Worm (Caenorhabditis elegans) whole organism, young adult: ENCODE measurements around the gene txdc-17.

Source experiments
- Y53F4B.3 ChIP-seq: fragments of 200-800 bp; sonication (Bioruptor generic); IDR thresholded peaks from 2 replicates; pipeline ENCODE4 v1.3.6; 2022; ENCODE audit warnings: missing genetic modification reagents, missing genetic modification characterization, missing compliant biosample characterization
- ceh-100 ChIP-seq: fragments of 200-800 bp; sonication (Bioruptor generic); IDR thresholded peaks from 2 replicates; pipeline ENCODE4 v1.3.6; 2022; ENCODE audit warnings: missing genetic modification reagents, missing genetic modification characterization, missing compliant biosample characterization
- ets-4 ChIP-seq: fragments of 200-800 bp; sonication (Bioruptor generic); optimal IDR thresholded peaks from 2 replicates; lab custom pipeline; 2018; ENCODE audit warnings: mild to moderate bottlenecking, missing genetic modification characterization, missing compliant biosample characterization
- let-526 ChIP-seq: fragments of 200-800 bp; sonication (Bioruptor generic); IDR thresholded peaks from 2 replicates; pipeline ENCODE4 v1.3.6; 2022; ENCODE audit warnings: missing genetic modification reagents, missing genetic modification characterization, missing compliant biosample characterization
- somi-1 ChIP-seq: fragments of 200-800 bp; sonication (Bioruptor generic); optimal IDR thresholded peaks from 2 replicates; lab custom pipeline; 2018; ENCODE audit warnings: mild to moderate bottlenecking, missing genetic modification characterization, missing compliant biosample characterization
- unc-62 ChIP-seq: fragments of 150-350 bp; optimal IDR thresholded peaks from 2 replicates; lab custom pipeline; 2014; ENCODE audit warnings: missing biosample characterization, missing genetic modification reagents, missing genetic modification characterization

- TF ChIP-seq ceh-100 (GFP tag; lab: Robert Waterston, UW) (no peak), unc-62 (no peak), let-526 (GFP tag; lab: Robert Waterston, UW) (no peak), somi-1 (no peak), Y53F4B.3 (GFP tag; lab: Robert Waterston, UW) (no peak), ets-4 (GFP tag; lab: Kevin White, UChicago) (no peak)
Measured at ce11 chrIII:2855929-2856328, 21.5 kb downstream of the txdc-17 start, which contains the start of gene F56F11.4.
